Worm (Caenorhabditis elegans) whole organism, L1 larva: Measurements from ENCODE around the gene Y32H12A.8.

Experiments used
- C34B4.2 ChIP-seq: sonication (generic microtip); optimal IDR thresholded peaks from 2 replicates; lab custom pipeline; 2017; ENCODE audit warnings: mild to moderate bottlenecking, missing genetic modification characterization, missing compliant biosample characterization
- aly-2 ChIP-seq: fragments of 150-350 bp; optimal IDR thresholded peaks from 2 replicates; lab custom pipeline; 2014; ENCODE audit warnings: missing biosample characterization, missing genetic modification characterization
- ama-1 ChIP-seq: fragments of 150-350 bp; optimal IDR thresholded peaks from 2 replicates; lab custom pipeline; 2014
- egl-13 ChIP-seq: sonication (generic microtip); optimal IDR thresholded peaks from 2 replicates; lab custom pipeline; 2016; ENCODE audit warnings: missing genotype, missing genetic modification reagents, missing genetic modification characterization, missing compliant biosample characterization
- fkh-8 ChIP-seq: sonication (generic microtip); optimal IDR thresholded peaks from 2 replicates; lab custom pipeline; 2016; ENCODE audit warnings: mild to moderate bottlenecking, missing genetic modification characterization, missing compliant biosample characterization
- lin-39 ChIP-seq: fragments of 150-350 bp; optimal IDR thresholded peaks from 2 replicates; lab custom pipeline; 2014; ENCODE audit warnings: missing biosample characterization, missing genetic modification reagents, missing genetic modification characterization
- lsy-2 ChIP-seq, 2 experiments: fragments of 150-350 bp; optimal IDR thresholded peaks; 2 replicates each; lab custom pipeline; 2014; ENCODE audit warnings: missing biosample characterization in 2 of 2, missing genetic modification characterization in 2 of 2
- mab-9 ChIP-seq: fragments of 200-800 bp; sonication (Bioruptor generic); IDR thresholded peaks from 2 replicates; pipeline ENCODE4 v1.3.6; 2022; ENCODE audit warnings: missing genetic modification reagents, missing genetic modification characterization, missing compliant biosample characterization
- mdl-1 ChIP-seq, 2 experiments: fragments of 150-350 bp; optimal IDR thresholded peaks; 2 replicates each; lab custom pipeline; 2014 to 2017; ENCODE audit warnings: missing biosample characterization in 2 of 2, missing genetic modification characterization in 2 of 2, inconsistent platforms in 1 of 2
- pag-3 ChIP-seq: sonication (generic microtip); optimal IDR thresholded peaks from 2 replicates; lab custom pipeline; 2017; ENCODE audit warnings: missing genetic modification characterization, mild to moderate bottlenecking, missing compliant biosample characterization, antibody characterized with exemption, borderline replicate concordance; ENCODE audit not compliant: insufficient read depth
- skn-1 ChIP-seq: fragments of 150-350 bp; optimal IDR thresholded peaks from 2 replicates; lab custom pipeline; 2014; ENCODE audit warnings: missing biosample characterization, missing genetic modification characterization
- sptf-1 ChIP-seq: fragments of 150-350 bp; optimal IDR thresholded peaks from 2 replicates; lab custom pipeline; 2014; ENCODE audit warnings: missing biosample characterization, missing genetic modification characterization
- unc-62 ChIP-seq: fragments of 150-350 bp; optimal IDR thresholded peaks from 2 replicates; lab custom pipeline; 2014; ENCODE audit warnings: missing biosample characterization, missing genetic modification reagents, missing genetic modification characterization

DNA sequence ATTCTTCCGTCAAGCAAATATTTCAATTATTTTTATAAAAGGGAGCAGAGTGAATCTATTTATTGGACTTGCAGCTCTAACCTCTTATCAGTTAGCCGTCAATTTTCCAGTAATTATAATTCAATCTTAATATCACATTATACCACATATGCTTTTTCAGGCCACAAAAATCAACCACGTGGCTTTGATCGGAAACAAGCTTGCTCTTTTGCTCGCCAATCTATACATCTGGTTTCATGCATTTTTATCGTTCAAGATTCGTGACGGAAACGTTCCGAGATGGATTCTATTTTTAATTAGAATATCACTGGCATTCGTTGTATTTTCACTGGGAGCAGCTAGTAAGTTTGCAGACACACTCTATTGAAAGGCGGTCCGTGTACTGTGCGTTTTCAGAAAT is 1.2 kb upstream of the Y32H12A.8 start:
- TF ChIP-seq lsy-2 (tag; optimal IDR thresholded peaks at IDR 0.05; lab: Kevin White, UChicago) = no peak
- no peak for TF ChIP-seq ama-1 (lab: Kevin White, UChicago)
- no peak for TF ChIP-seq skn-1 (tag; lab: Kevin White, UChicago)
- TF ChIP-seq fkh-8 = no peak
- no peak for TF ChIP-seq unc-62 (GFP tag; lab: Kevin White, UChicago)
- TF ChIP-seq sptf-1 (tag; lab: Kevin White, UChicago) = no peak
- no peak for TF ChIP-seq C34B4.2
- no peak for TF ChIP-seq mdl-1 (tag; optimal IDR thresholded peaks at IDR 0.05; lab: Kevin White, UChicago)
- TF ChIP-seq aly-2 (tag; lab: Kevin White, UChicago) = no peak
- TF ChIP-seq egl-13 (tag; lab: Kevin White, UChicago) = no peak
- TF ChIP-seq lin-39 (tag; lab: Kevin White, UChicago) = no peak
- no peak for TF ChIP-seq mab-9 (GFP tag; lab: Robert Waterston, UW)
- no peak for TF ChIP-seq pag-3 (tag; lab: Kevin White, UChicago)
